Fruit fly (Drosophila melanogaster) whole organism, prepupa: Measurements from ENCODE around the gene CG16717.

Experiments used
- Blimp-1 ChIP-seq: fragments of 200-800 bp; sonication (Bioruptor generic); optimal IDR thresholded peaks from 3 replicates; lab custom pipeline; 2017; ENCODE audit warnings: missing biosample characterization, missing genetic modification characterization, mild to moderate bottlenecking, moderate library complexity, missing genetic modification reagents
- CG10631 ChIP-seq: fragments of 200-800 bp; sonication (Bioruptor generic); optimal IDR thresholded peaks from 2 replicates; lab custom pipeline; 2016; ENCODE audit warnings: missing biosample characterization, missing genetic modification characterization
- CG10669 ChIP-seq: fragments of 200-800 bp; sonication (Bioruptor generic); optimal IDR thresholded peaks from 3 replicates; lab custom pipeline; 2018; ENCODE audit warnings: missing biosample characterization, mild to moderate bottlenecking, missing genetic modification characterization, moderate library complexity
- CG11294 ChIP-seq: fragments of 200-800 bp; sonication (Bioruptor generic); IDR thresholded peaks from 2 replicates; pipeline ENCODE4 v1.3.6; 2022; ENCODE audit warnings: missing biosample characterization, missing genetic modification characterization
- CG11902 ChIP-seq: fragments of 200-800 bp; sonication (Bioruptor generic); optimal IDR thresholded peaks from 3 replicates; lab custom pipeline; 2016; ENCODE audit warnings: missing biosample characterization, missing genetic modification characterization
- CG15336 ChIP-seq: fragments of 200-800 bp; sonication (Bioruptor generic); IDR thresholded peaks from 2 replicates; pipeline ENCODE4 v1.3.6; 2022; ENCODE audit warnings: missing biosample characterization, missing genetic modification characterization
- CG3032 ChIP-seq: fragments of 200-800 bp; optimal IDR thresholded peaks from 2 replicates; lab custom pipeline; 2019; ENCODE audit warnings: missing biosample characterization, mild to moderate bottlenecking, missing genetic modification characterization, moderate library complexity
- CG31627 ChIP-seq: fragments of 200-800 bp; sonication (Bioruptor generic); optimal IDR thresholded peaks from 3 replicates; lab custom pipeline; 2016; ENCODE audit warnings: missing biosample characterization, missing genetic modification characterization
- CG32006 ChIP-seq: fragments of 200-800 bp; sonication (Bioruptor generic); optimal IDR thresholded peaks from 3 replicates; lab custom pipeline; 2017; ENCODE audit warnings: missing biosample characterization, mild to moderate bottlenecking, missing genetic modification characterization
- CG34406 ChIP-seq: fragments of 200-800 bp; sonication (Bioruptor generic); optimal IDR thresholded peaks from 3 replicates; lab custom pipeline; 2016; ENCODE audit warnings: missing biosample characterization, missing genetic modification characterization
- CG3919 ChIP-seq: fragments of 200-800 bp; sonication (Bioruptor generic); optimal IDR thresholded peaks from 3 replicates; lab custom pipeline; 2016; ENCODE audit warnings: missing biosample characterization, missing genetic modification characterization
- CG4318 ChIP-seq: fragments of 200-800 bp; sonication (Bioruptor generic); optimal IDR thresholded peaks from 3 replicates; lab custom pipeline; 2017; ENCODE audit warnings: missing biosample characterization, mild to moderate bottlenecking, missing genetic modification characterization
- CG6792 ChIP-seq: fragments of 200-800 bp; sonication (Bioruptor generic); optimal IDR thresholded peaks from 3 replicates; lab custom pipeline; 2016; ENCODE audit warnings: missing biosample characterization, missing genetic modification characterization
- CG6808 ChIP-seq: fragments of 200-800 bp; sonication (Bioruptor generic); optimal IDR thresholded peaks from 3 replicates; lab custom pipeline; 2017; ENCODE audit warnings: missing biosample characterization, missing genetic modification characterization, mild to moderate bottlenecking, moderate library complexity, missing genetic modification reagents
- CG7368 ChIP-seq: fragments of 200-800 bp; sonication (Bioruptor generic); optimal IDR thresholded peaks from 3 replicates; lab custom pipeline; 2016; ENCODE audit warnings: missing biosample characterization, missing genetic modification characterization
- CG8119 ChIP-seq: fragments of 200-800 bp; sonication (Bioruptor generic); IDR thresholded peaks from 3 replicates; pipeline ENCODE4 v1.3.6; 2022; ENCODE audit warnings: missing biosample characterization, missing genetic modification characterization
- CG8319 ChIP-seq: fragments of 200-800 bp; sonication (Bioruptor generic); optimal IDR thresholded peaks from 3 replicates; lab custom pipeline; 2016; ENCODE audit warnings: missing biosample characterization, missing genetic modification characterization
- CG8632 ChIP-seq: fragments of 200-800 bp; sonication (Bioruptor generic); optimal IDR thresholded peaks from 3 replicates; lab custom pipeline; 2016; ENCODE audit warnings: missing biosample characterization, missing genetic modification characterization
- CG9139 ChIP-seq: fragments of 200-800 bp; sonication (Bioruptor generic); optimal IDR thresholded peaks from 3 replicates; lab custom pipeline; 2017; ENCODE audit warnings: missing biosample characterization, mild to moderate bottlenecking, missing genetic modification characterization
- Eip75B ChIP-seq: fragments of 200-800 bp; sonication (Bioruptor generic); optimal IDR thresholded peaks from 3 replicates; lab custom pipeline; 2016; ENCODE audit warnings: missing biosample characterization, missing genetic modification characterization
- Eip78C ChIP-seq: fragments of 200-800 bp; sonication (Bioruptor generic); peaks from one replicate; lab custom pipeline; 2016; ENCODE audit warnings: missing biosample characterization, missing genetic modification characterization
- Eip93F ChIP-seq: fragments of 200-800 bp; sonication (Bioruptor generic); optimal IDR thresholded peaks from 2 replicates; lab custom pipeline; 2016; ENCODE audit warnings: missing biosample characterization, mild to moderate bottlenecking, missing genetic modification characterization
- Ets96B ChIP-seq: fragments of 200-800 bp; optimal IDR thresholded peaks from 2 replicates; lab custom pipeline; 2019; ENCODE audit warnings: missing biosample characterization, mild to moderate bottlenecking, missing genetic modification characterization, moderate library complexity
- Hr38 ChIP-seq: sonication (Bioruptor generic); optimal IDR thresholded peaks from 2 replicates; lab custom pipeline; 2016; ENCODE audit warnings: missing biosample characterization, missing genetic modification characterization
- Hr39 ChIP-seq: fragments of 200-800 bp; sonication (Bioruptor generic); optimal IDR thresholded peaks from 2 replicates; lab custom pipeline; 2016; ENCODE audit warnings: missing biosample characterization, missing genetic modification characterization
- Hr4 ChIP-seq: fragments of 200-800 bp; sonication (Bioruptor generic); optimal IDR thresholded peaks from 3 replicates; lab custom pipeline; 2016; ENCODE audit warnings: missing biosample characterization, missing genetic modification characterization
- Lpt ChIP-seq: fragments of 200-800 bp; sonication (Bioruptor generic); optimal IDR thresholded peaks from 3 replicates; lab custom pipeline; 2016; ENCODE audit warnings: missing biosample characterization, missing genetic modification characterization
- Met ChIP-seq: fragments of 200-800 bp; sonication (Bioruptor generic); optimal IDR thresholded peaks from 3 replicates; lab custom pipeline; 2016; ENCODE audit warnings: missing biosample characterization, missing genetic modification characterization
- OdsH ChIP-seq: fragments of 200-800 bp; sonication (Bioruptor generic); optimal IDR thresholded peaks from 3 replicates; lab custom pipeline; 2016; ENCODE audit warnings: missing biosample characterization, missing genetic modification characterization
- Smox ChIP-seq: fragments of 200-800 bp; sonication (Bioruptor generic); optimal IDR thresholded peaks from 3 replicates; lab custom pipeline; 2016; ENCODE audit warnings: missing biosample characterization, missing genetic modification characterization
- Sox14 ChIP-seq: fragments of 200-800 bp; sonication (Bioruptor generic); optimal IDR thresholded peaks from 3 replicates; lab custom pipeline; 2016; ENCODE audit warnings: missing biosample characterization, missing genetic modification characterization
- Sox15 ChIP-seq: fragments of 200-800 bp; sonication (Bioruptor generic); optimal IDR thresholded peaks from 3 replicates; lab custom pipeline; 2016; ENCODE audit warnings: missing biosample characterization, missing genetic modification characterization
- achi ChIP-seq: fragments of 200-800 bp; sonication (Bioruptor generic); optimal IDR thresholded peaks from 3 replicates; lab custom pipeline; 2016; ENCODE audit warnings: missing biosample characterization, missing genetic modification characterization
- acj6 ChIP-seq: fragments of 200-800 bp; sonication (Bioruptor generic); optimal IDR thresholded peaks from 3 replicates; lab custom pipeline; 2016; ENCODE audit warnings: missing biosample characterization, missing genetic modification characterization
- dsx ChIP-seq: fragments of 200-800 bp; optimal IDR thresholded peaks from 3 replicates; lab custom pipeline; 2019; ENCODE audit warnings: missing biosample characterization, mild to moderate bottlenecking, missing genetic modification characterization, moderate library complexity; ENCODE audit not compliant: poor library complexity, severe bottlenecking
- eg ChIP-seq: fragments of 200-800 bp; sonication (Bioruptor generic); IDR thresholded peaks from 3 replicates; pipeline ENCODE4 v1.3.6; 2022; ENCODE audit warnings: missing biosample characterization, missing genetic modification characterization
- esn ChIP-seq: fragments of 200-800 bp; sonication (Bioruptor generic); optimal IDR thresholded peaks from 2 replicates; lab custom pipeline; 2016; ENCODE audit warnings: missing biosample characterization, mild to moderate bottlenecking, missing genetic modification characterization, moderate library complexity
- fd59A ChIP-seq: fragments of 200-800 bp; sonication (Bioruptor generic); optimal IDR thresholded peaks from 2 replicates; lab custom pipeline; 2017; ENCODE audit warnings: missing biosample characterization, mild to moderate bottlenecking, missing genetic modification characterization, missing genetic modification reagents
- fd85E ChIP-seq: fragments of 200-800 bp; sonication (Bioruptor generic); optimal IDR thresholded peaks from 3 replicates; lab custom pipeline; 2016; ENCODE audit warnings: missing biosample characterization, missing genetic modification characterization
- fkh ChIP-seq: fragments of 200-800 bp; sonication (Bioruptor generic); optimal IDR thresholded peaks from 3 replicates; lab custom pipeline; 2017; ENCODE audit warnings: missing biosample characterization, mild to moderate bottlenecking, missing genetic modification characterization, moderate library complexity
- lz ChIP-seq: fragments of 200-800 bp; sonication (Bioruptor generic); optimal IDR thresholded peaks from 3 replicates; lab custom pipeline; 2016; ENCODE audit warnings: missing biosample characterization, missing genetic modification characterization
- net ChIP-seq: fragments of 200-800 bp; sonication (Bioruptor generic); optimal IDR thresholded peaks from 3 replicates; lab custom pipeline; 2016; ENCODE audit warnings: missing biosample characterization, missing genetic modification characterization
- pdm3 ChIP-seq: fragments of 200-800 bp; sonication (Bioruptor generic); optimal IDR thresholded peaks from 3 replicates; lab custom pipeline; 2016; ENCODE audit warnings: missing biosample characterization, missing genetic modification characterization
- salr ChIP-seq, 2 experiments: fragments of 200-800 bp; sonication (Bioruptor generic); optimal IDR thresholded peaks; 3 replicates each; lab custom pipeline; 2016 to 2018; ENCODE audit warnings: missing biosample characterization in 2 of 2, missing genetic modification characterization in 2 of 2, mild to moderate bottlenecking in 1 of 2
- spab ChIP-seq: fragments of 200-800 bp; sonication (Bioruptor generic); optimal IDR thresholded peaks from 2 replicates; lab custom pipeline; 2017; ENCODE audit warnings: missing biosample characterization, mild to moderate bottlenecking, missing genetic modification characterization, missing genetic modification reagents
- ss ChIP-seq, 2 experiments: fragments of 200-800 bp; sonication (Bioruptor generic); optimal IDR thresholded peaks; 2 replicates in 1 of 2; 3 replicates in 1 of 2; lab custom pipeline; 2017 to 2018; ENCODE audit warnings: mild to moderate bottlenecking in 2 of 2, missing biosample characterization in 2 of 2, missing genetic modification characterization in 2 of 2, moderate library complexity in 1 of 2
- svp ChIP-seq: fragments of 200-800 bp; sonication (Bioruptor generic); peaks from one replicate; lab custom pipeline; 2016; ENCODE audit warnings: missing biosample characterization, missing genetic modification characterization
- topi ChIP-seq: fragments of 200-800 bp; sonication (Bioruptor generic); optimal IDR thresholded peaks from 3 replicates; lab custom pipeline; 2016; ENCODE audit warnings: missing biosample characterization, missing genetic modification characterization
- vri ChIP-seq: fragments of 200-800 bp; sonication (Bioruptor generic); optimal IDR thresholded peaks from 3 replicates; lab custom pipeline; 2016; ENCODE audit warnings: missing biosample characterization, mild to moderate bottlenecking, missing genetic modification characterization

CG16717 gene

DNA sequence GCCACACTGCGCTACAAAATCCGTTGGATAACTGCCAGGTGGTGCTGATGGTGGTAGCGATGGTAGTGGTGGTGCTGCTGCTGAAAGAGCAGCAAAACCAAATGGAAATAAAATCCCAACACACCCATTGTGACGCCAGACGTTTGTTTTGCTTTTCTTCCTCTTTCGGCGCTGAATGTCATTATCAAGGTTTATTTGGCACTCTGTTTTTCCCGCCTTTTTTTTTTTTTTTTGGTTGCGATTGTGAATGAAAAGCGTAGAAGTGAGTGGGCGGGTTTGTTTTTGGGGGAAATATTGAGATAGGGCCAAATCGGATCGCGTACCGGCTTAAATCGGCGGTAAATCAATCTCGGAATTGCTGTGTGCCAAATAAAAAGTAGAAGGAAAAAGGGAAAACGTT lies 1.7 kb upstream of the CG16717 start:
- no peak for TF ChIP-seq vri (GFP tag; lab: Kevin White, UChicago)
- no peak for TF ChIP-seq OdsH (GFP tag; lab: Kevin White, UChicago)
- TF ChIP-seq svp (GFP tag; lab: Kevin White, UChicago): peak; percentile 48
- TF ChIP-seq, all 60 proteins: peak for 1

DNA sequence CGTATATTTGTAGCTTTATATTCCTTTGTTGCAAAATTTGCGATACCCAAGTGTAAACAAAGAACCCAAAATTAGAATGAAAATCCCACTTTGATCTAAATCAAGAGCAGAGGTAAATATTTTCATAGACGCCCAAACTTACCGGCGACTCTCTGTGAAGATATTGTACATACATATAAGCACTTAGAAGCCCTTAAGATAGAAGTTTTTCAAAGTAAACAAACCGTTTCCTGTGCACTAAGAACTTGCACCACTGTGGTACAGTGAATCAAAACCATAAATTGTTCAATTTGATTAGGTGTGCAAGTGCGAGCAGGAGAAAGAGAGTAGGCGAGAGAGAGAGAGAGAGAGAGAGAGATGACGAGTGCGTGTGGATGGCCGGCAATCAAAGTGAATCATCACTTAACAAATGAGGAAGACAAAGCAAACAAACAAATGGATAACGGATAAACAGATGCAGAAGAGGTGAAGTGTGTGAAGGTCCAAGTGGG lies 949 bp upstream of the CG16717 start:
- TF ChIP-seq ss (GFP tag; optimal IDR thresholded peaks at IDR 0.05; lab: Kevin White, UChicago) (peak in 1 of 2 experiments; percentile 67), Hr4 (GFP tag; lab: Kevin White, UChicago) (peak; percentile 47), Eip75B (GFP tag; lab: Kevin White, UChicago) (no peak), CG10631 (GFP tag; lab: Kevin White, UChicago) (peak; percentile 10), dsx (GFP tag; lab: Kevin White, UChicago) (peak; percentile 25), Blimp-1 (GFP tag; lab: Kevin White, UChicago) (no peak), topi (GFP tag; lab: Kevin White, UChicago) (peak; percentile 19), CG34406 (GFP tag; lab: Kevin White, UChicago) (peak; percentile 20), CG4318 (peak; percentile 32), Eip78C (GFP tag; lab: Kevin White, UChicago) (peak; percentile 87), Ets96B (tag; lab: Kevin White, UChicago) (peak; percentile 23), CG3032 (tag; lab: Kevin White, UChicago) (no peak), fd59A (GFP tag; lab: Kevin White, UChicago) (peak; percentile 2), Smox (no peak), CG10669 (no peak), Hr38 (no peak), fkh (GFP tag; lab: Kevin White, UChicago) (peak; percentile 66), esn (GFP tag; lab: Kevin White, UChicago) (peak; percentile 52), CG8632 (GFP tag; lab: Kevin White, UChicago) (peak; percentile 22), Hr39 (GFP tag; lab: Kevin White, UChicago) (peak; percentile 36), achi (peak; percentile 4), lz (GFP tag; lab: Kevin White, UChicago) (peak; percentile 41), fd85E (GFP tag; lab: Kevin White, UChicago) (no peak), CG3919 (peak; percentile 1), Lpt (GFP tag; lab: Kevin White, UChicago) (no peak), svp (GFP tag; lab: Kevin White, UChicago) (peak; percentile 39), vri (GFP tag; lab: Kevin White, UChicago) (peak; percentile 59), Met (GFP tag; lab: Kevin White, UChicago) (peak; percentile 52), CG31627 (GFP tag; lab: Kevin White, UChicago) (peak; percentile 21), Sox14 (peak; percentile 90), spab (GFP tag; lab: Kevin White, UChicago) (peak; percentile 19), CG6792 (GFP tag; lab: Kevin White, UChicago) (peak; percentile 28), salr (GFP tag; optimal IDR thresholded peaks at IDR 0.05; lab: Kevin White, UChicago) (peak in 1 of 2 experiments; percentile 21), CG9139 (GFP tag; lab: Kevin White, UChicago) (no peak), CG15336 (GFP tag; lab: Robert Waterston, UW) (peak; percentile 41), acj6 (GFP tag; lab: Kevin White, UChicago) (no peak), net (peak; percentile 60)
- TF ChIP-seq, all 60 proteins: peak for 27

DNA sequence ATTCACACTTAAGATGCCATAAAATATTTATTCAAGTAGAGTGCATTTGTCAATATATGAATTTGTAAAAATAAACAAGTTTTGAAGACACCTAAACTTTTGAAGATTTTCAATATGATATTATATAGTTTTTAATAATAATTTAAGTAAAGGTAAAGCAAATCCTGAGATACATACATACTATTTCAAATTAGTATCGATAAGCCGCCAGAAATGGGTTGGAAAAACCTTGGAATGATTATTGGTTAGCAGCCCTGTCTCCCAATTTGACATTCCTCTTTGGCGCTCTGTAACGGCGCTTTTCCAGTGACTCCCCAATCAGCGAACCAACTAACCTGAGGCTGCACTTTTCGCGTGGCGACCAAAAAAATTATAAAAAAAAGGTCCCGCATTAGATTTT lies 2.0 kb downstream of the CG16717 start, which contains the start of gene alphaTub67C:
Gene alphaTub67C (plus strand): TSS at position 301 of the 400 bp plus-strand sequence.
- TF ChIP-seq acj6 (GFP tag; lab: Kevin White, UChicago) (no peak), CG6808 (no peak), Sox15 (GFP tag; lab: Kevin White, UChicago) (no peak), CG32006 (GFP tag; lab: Kevin White, UChicago) (no peak), CG7368 (GFP tag; lab: Kevin White, UChicago) (no peak), CG8319 (GFP tag; lab: Kevin White, UChicago) (no peak), CG3032 (tag; lab: Kevin White, UChicago) (no peak), CG11294 (no peak), Eip93F (GFP tag; lab: Kevin White, UChicago) (no peak), CG11902 (GFP tag; lab: Kevin White, UChicago) (no peak), CG8632 (GFP tag; lab: Kevin White, UChicago) (no peak), eg (GFP tag; lab: Robert Waterston, UW) (no peak), topi (GFP tag; lab: Kevin White, UChicago) (no peak), CG6792 (GFP tag; lab: Kevin White, UChicago) (no peak), CG8119 (GFP tag; lab: Robert Waterston, UW) (no peak), esn (GFP tag; lab: Kevin White, UChicago) (no peak), pdm3 (no peak)
- TF ChIP-seq, all 60 proteins: peak for 0
